Fruit fly (Drosophila melanogaster): ENCODE results near the gene CG10730.

DNA sequence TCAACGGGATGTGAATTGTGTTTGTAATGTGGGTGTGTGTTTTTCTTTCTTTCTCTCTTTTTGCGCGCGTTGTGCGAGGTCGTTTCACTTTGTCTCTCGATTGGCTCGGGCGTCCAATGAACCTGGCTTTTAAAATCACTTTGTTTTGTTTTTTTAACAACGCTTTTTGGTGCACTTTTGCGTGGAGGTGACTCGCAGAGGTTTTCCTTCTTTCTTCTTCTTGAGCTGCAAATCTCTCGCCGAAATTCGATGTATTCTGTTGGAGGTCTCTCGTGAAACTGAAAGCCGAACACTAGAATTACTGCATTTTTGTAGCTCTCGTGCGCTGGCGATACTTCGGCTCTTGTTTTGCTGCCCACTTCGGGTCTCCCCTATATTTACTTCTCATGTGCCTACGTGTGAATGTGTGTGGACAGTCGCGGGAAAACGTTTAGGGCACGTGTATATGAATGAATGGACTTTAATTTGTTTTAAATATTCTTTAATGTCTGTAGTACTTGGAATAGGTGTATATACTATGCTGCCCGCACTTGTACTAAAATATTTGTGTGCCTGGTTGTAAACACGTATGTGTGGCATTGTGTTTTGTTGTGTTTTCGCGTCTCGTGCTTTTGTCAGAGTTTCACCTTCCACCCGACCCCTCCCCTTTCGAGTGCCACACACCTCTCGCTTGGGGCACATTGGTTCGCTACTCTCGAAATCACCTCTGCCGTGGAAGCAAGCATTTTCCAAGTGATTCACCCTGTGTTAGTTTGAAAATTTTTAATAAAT is 13.0 kb upstream of the CG10730 start, which contains the start of gene fok:
- peak; percentile 95 for TF ChIP-seq Sox15 (GFP tag; optimal IDR thresholded peaks at IDR 0.05)
- peak; percentile 98 for TF ChIP-seq CG3919 (GFP tag; optimal IDR thresholded peaks at IDR 0.05)
